Fruit fly (Drosophila melanogaster): ENCODE data around the gene wts.

The wts gene

DNA sequence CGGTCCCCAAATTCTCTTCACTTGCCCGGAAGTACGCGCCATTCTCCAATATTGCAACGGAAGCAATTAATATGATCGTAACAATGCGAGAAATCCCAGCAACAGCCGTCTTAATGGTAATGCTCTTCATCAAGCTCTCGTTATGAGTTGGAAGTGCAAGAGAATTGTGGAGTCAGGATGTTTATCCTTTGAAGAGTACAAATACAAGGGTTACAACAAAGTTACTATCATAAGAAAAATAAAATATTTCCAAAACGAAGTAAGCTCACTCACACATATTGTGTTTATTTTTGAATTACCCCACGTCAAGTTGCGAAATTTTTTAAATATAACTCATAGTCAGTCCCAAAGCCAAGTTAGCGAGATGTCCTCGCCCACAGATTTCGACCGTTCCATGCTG is 63.8 kb downstream of the wts start, which contains the start of gene CG15543:
Gene CG15543, plus strand, starts transcription at position 301 of the 400 bp plus-strand sequence.
- no peak for TF ChIP-seq CG18619 (GFP tag; optimal IDR thresholded peaks at IDR 0.05)
- no peak for TF ChIP-seq h (optimal IDR thresholded peaks at IDR 0.05)
- TF ChIP-seq CG42726 (GFP tag; IDR thresholded peaks at IDR 0.05; ENCODE audit: partially characterized antibody): no peak
- TF ChIP-seq CG14441 (GFP tag; IDR thresholded peaks at IDR 0.05): no peak
- no peak for TF ChIP-seq mirr (GFP tag; optimal IDR thresholded peaks at IDR 0.05)
- no peak for TF ChIP-seq Dad (GFP tag; optimal IDR thresholded peaks at IDR 0.05)
- no peak for TF ChIP-seq Tbp (GFP tag; optimal IDR thresholded peaks at IDR 0.05)
- TF ChIP-seq grau (tag; optimal IDR thresholded peaks at IDR 0.05): no peak
- no peak for TF ChIP-seq al (GFP tag; IDR thresholded peaks at IDR 0.05)
- TF ChIP-seq Deaf1 (tag; optimal IDR thresholded peaks at IDR 0.05): no peak
- TF ChIP-seq CG11093 (GFP tag; IDR thresholded peaks at IDR 0.05): no peak
- TF ChIP-seq vfl (GFP tag; optimal IDR thresholded peaks at IDR 0.05): no peak
- no peak for TF ChIP-seq CG4707 (GFP tag; optimal IDR thresholded peaks at IDR 0.05)
- no peak for TF ChIP-seq CG2116 (GFP tag; optimal IDR thresholded peaks at IDR 0.05)
- TF ChIP-seq exex (tag; optimal IDR thresholded peaks at IDR 0.05): no peak
- no peak for TF ChIP-seq CG8281 (tag; optimal IDR thresholded peaks at IDR 0.05)
- no peak for TF ChIP-seq Dip2 (GFP tag; IDR thresholded peaks at IDR 0.05)
- TF ChIP-seq stwl (tag; optimal IDR thresholded peaks at IDR 0.05): no peak
- no peak for TF ChIP-seq Hey (tag; optimal IDR thresholded peaks at IDR 0.05)

DNA sequence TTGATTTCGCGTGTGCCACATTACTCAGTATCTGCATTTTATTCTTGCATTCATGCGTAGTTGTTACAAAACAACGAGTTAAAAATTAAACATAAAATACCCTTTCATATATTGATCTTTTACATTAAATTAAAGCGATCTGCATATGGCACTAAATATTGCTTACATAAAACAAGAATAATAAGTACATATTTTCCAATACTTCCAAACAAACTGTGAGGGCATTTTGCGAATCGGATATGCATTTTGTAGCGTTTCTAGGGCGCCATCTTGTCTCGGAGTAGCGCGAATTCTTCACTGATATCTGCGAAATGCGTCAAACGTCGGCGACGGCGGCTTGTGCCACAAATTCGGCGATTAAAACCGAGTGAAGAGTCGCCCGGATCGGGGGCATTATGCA is 65.0 kb downstream of the wts start:
- no peak for TF ChIP-seq amos (GFP tag; IDR thresholded peaks at IDR 0.05; ENCODE audit: partially characterized antibody)
- TF ChIP-seq CG8359 (GFP tag; optimal IDR thresholded peaks at IDR 0.05; ENCODE audit: borderline replicate concordance): no peak
- no peak for TF ChIP-seq Med (GFP tag)
- TF ChIP-seq ken (GFP tag; IDR thresholded peaks at IDR 0.05): no peak
- TF ChIP-seq repo (GFP tag; optimal IDR thresholded peaks at IDR 0.05): no peak
- no peak for TF ChIP-seq CG31365 (tag; optimal IDR thresholded peaks at IDR 0.05)
- no peak for TF ChIP-seq chn (GFP tag; optimal IDR thresholded peaks at IDR 0.05)
- no peak for TF ChIP-seq CG18262 (tag; optimal IDR thresholded peaks at IDR 0.05)
- no peak for TF ChIP-seq CG4730 (GFP tag; IDR thresholded peaks at IDR 0.05)
- no peak for TF ChIP-seq Eip74EF (GFP tag; optimal IDR thresholded peaks at IDR 0.05)

Data from whole organism, embryonic.